Fruit fly (Drosophila melanogaster) whole organism, prepupa: ENCODE data around the gene Kdm5.

Experiments used
- Blimp-1 ChIP-seq: fragments of 200-800 bp; sonication (Bioruptor generic); optimal IDR thresholded peaks from 3 replicates; lab custom pipeline; 2017; ENCODE audit warnings: missing biosample characterization, missing genetic modification characterization, mild to moderate bottlenecking, moderate library complexity, missing genetic modification reagents
- CG11294 ChIP-seq: fragments of 200-800 bp; sonication (Bioruptor generic); IDR thresholded peaks from 2 replicates; pipeline ENCODE4 v1.3.6; 2022; ENCODE audit warnings: missing biosample characterization, missing genetic modification characterization
- CG15336 ChIP-seq: fragments of 200-800 bp; sonication (Bioruptor generic); IDR thresholded peaks from 2 replicates; pipeline ENCODE4 v1.3.6; 2022; ENCODE audit warnings: missing biosample characterization, missing genetic modification characterization
- CG1621 ChIP-seq: fragments of 200-800 bp; sonication (Bioruptor generic); optimal IDR thresholded peaks from 3 replicates; lab custom pipeline; 2018; ENCODE audit warnings: missing biosample characterization, mild to moderate bottlenecking, missing genetic modification characterization
- CG16779 ChIP-seq: fragments of 200-800 bp; sonication (Bioruptor generic); optimal IDR thresholded peaks from 3 replicates; lab custom pipeline; 2017; ENCODE audit warnings: missing biosample characterization, mild to moderate bottlenecking, missing genetic modification characterization
- CG3032 ChIP-seq: fragments of 200-800 bp; optimal IDR thresholded peaks from 2 replicates; lab custom pipeline; 2019; ENCODE audit warnings: missing biosample characterization, mild to moderate bottlenecking, missing genetic modification characterization, moderate library complexity
- CG32006 ChIP-seq: fragments of 200-800 bp; sonication (Bioruptor generic); optimal IDR thresholded peaks from 3 replicates; lab custom pipeline; 2017; ENCODE audit warnings: missing biosample characterization, mild to moderate bottlenecking, missing genetic modification characterization
- CG3919 ChIP-seq: fragments of 200-800 bp; sonication (Bioruptor generic); optimal IDR thresholded peaks from 3 replicates; lab custom pipeline; 2016; ENCODE audit warnings: missing biosample characterization, missing genetic modification characterization
- CG6163 ChIP-seq: fragments of 200-800 bp; sonication (Bioruptor generic); IDR thresholded peaks from 3 replicates; pipeline ENCODE4 v1.3.6; 2022; ENCODE audit warnings: missing biosample characterization, missing genetic modification characterization
- CG6276 ChIP-seq: fragments of 200-800 bp; sonication (Bioruptor generic); optimal IDR thresholded peaks from 2 replicates; lab custom pipeline; 2017; ENCODE audit warnings: missing biosample characterization, mild to moderate bottlenecking, missing genetic modification characterization
- CG6792 ChIP-seq: fragments of 200-800 bp; sonication (Bioruptor generic); optimal IDR thresholded peaks from 3 replicates; lab custom pipeline; 2016; ENCODE audit warnings: missing biosample characterization, missing genetic modification characterization
- CG6808 ChIP-seq: fragments of 200-800 bp; sonication (Bioruptor generic); optimal IDR thresholded peaks from 3 replicates; lab custom pipeline; 2017; ENCODE audit warnings: missing biosample characterization, missing genetic modification characterization, mild to moderate bottlenecking, moderate library complexity, missing genetic modification reagents
- CG6854 ChIP-seq: fragments of 200-800 bp; sonication (Bioruptor generic); optimal IDR thresholded peaks from 2 replicates; lab custom pipeline; 2017; ENCODE audit warnings: missing biosample characterization, mild to moderate bottlenecking, missing genetic modification characterization
- CG7368 ChIP-seq: fragments of 200-800 bp; sonication (Bioruptor generic); optimal IDR thresholded peaks from 3 replicates; lab custom pipeline; 2016; ENCODE audit warnings: missing biosample characterization, missing genetic modification characterization
- CG8119 ChIP-seq: fragments of 200-800 bp; sonication (Bioruptor generic); IDR thresholded peaks from 3 replicates; pipeline ENCODE4 v1.3.6; 2022; ENCODE audit warnings: missing biosample characterization, missing genetic modification characterization
- CG8319 ChIP-seq: fragments of 200-800 bp; sonication (Bioruptor generic); optimal IDR thresholded peaks from 3 replicates; lab custom pipeline; 2016; ENCODE audit warnings: missing biosample characterization, missing genetic modification characterization
- CG8632 ChIP-seq: fragments of 200-800 bp; sonication (Bioruptor generic); optimal IDR thresholded peaks from 3 replicates; lab custom pipeline; 2016; ENCODE audit warnings: missing biosample characterization, missing genetic modification characterization
- CG9139 ChIP-seq: fragments of 200-800 bp; sonication (Bioruptor generic); optimal IDR thresholded peaks from 3 replicates; lab custom pipeline; 2017; ENCODE audit warnings: missing biosample characterization, mild to moderate bottlenecking, missing genetic modification characterization
- Eip75B ChIP-seq: fragments of 200-800 bp; sonication (Bioruptor generic); optimal IDR thresholded peaks from 3 replicates; lab custom pipeline; 2016; ENCODE audit warnings: missing biosample characterization, missing genetic modification characterization
- Eip78C ChIP-seq: fragments of 200-800 bp; sonication (Bioruptor generic); peaks from one replicate; lab custom pipeline; 2016; ENCODE audit warnings: missing biosample characterization, missing genetic modification characterization
- Ets96B ChIP-seq: fragments of 200-800 bp; optimal IDR thresholded peaks from 2 replicates; lab custom pipeline; 2019; ENCODE audit warnings: missing biosample characterization, mild to moderate bottlenecking, missing genetic modification characterization, moderate library complexity
- Lpt ChIP-seq: fragments of 200-800 bp; sonication (Bioruptor generic); optimal IDR thresholded peaks from 3 replicates; lab custom pipeline; 2016; ENCODE audit warnings: missing biosample characterization, missing genetic modification characterization
- Met ChIP-seq: fragments of 200-800 bp; sonication (Bioruptor generic); optimal IDR thresholded peaks from 3 replicates; lab custom pipeline; 2016; ENCODE audit warnings: missing biosample characterization, missing genetic modification characterization
- Smox ChIP-seq: fragments of 200-800 bp; sonication (Bioruptor generic); optimal IDR thresholded peaks from 3 replicates; lab custom pipeline; 2016; ENCODE audit warnings: missing biosample characterization, missing genetic modification characterization
- Sox102F ChIP-seq: fragments of 200-800 bp; sonication (Bioruptor generic); optimal IDR thresholded peaks from 2 replicates; lab custom pipeline; 2016; ENCODE audit warnings: missing biosample characterization, mild to moderate bottlenecking, missing genetic modification characterization
- Sox14 ChIP-seq: fragments of 200-800 bp; sonication (Bioruptor generic); optimal IDR thresholded peaks from 3 replicates; lab custom pipeline; 2016; ENCODE audit warnings: missing biosample characterization, missing genetic modification characterization
- achi ChIP-seq: fragments of 200-800 bp; sonication (Bioruptor generic); optimal IDR thresholded peaks from 3 replicates; lab custom pipeline; 2016; ENCODE audit warnings: missing biosample characterization, missing genetic modification characterization
- dac ChIP-seq: fragments of 200-800 bp; sonication (Bioruptor generic); optimal IDR thresholded peaks from 2 replicates; lab custom pipeline; 2017; ENCODE audit warnings: missing biosample characterization, mild to moderate bottlenecking, missing genetic modification characterization
- dsx ChIP-seq: fragments of 200-800 bp; optimal IDR thresholded peaks from 3 replicates; lab custom pipeline; 2019; ENCODE audit warnings: missing biosample characterization, mild to moderate bottlenecking, missing genetic modification characterization, moderate library complexity; ENCODE audit not compliant: poor library complexity, severe bottlenecking
- esn ChIP-seq: fragments of 200-800 bp; sonication (Bioruptor generic); optimal IDR thresholded peaks from 2 replicates; lab custom pipeline; 2016; ENCODE audit warnings: missing biosample characterization, mild to moderate bottlenecking, missing genetic modification characterization, moderate library complexity
- fd85E ChIP-seq: fragments of 200-800 bp; sonication (Bioruptor generic); optimal IDR thresholded peaks from 3 replicates; lab custom pipeline; 2016; ENCODE audit warnings: missing biosample characterization, missing genetic modification characterization
- net ChIP-seq: fragments of 200-800 bp; sonication (Bioruptor generic); optimal IDR thresholded peaks from 3 replicates; lab custom pipeline; 2016; ENCODE audit warnings: missing biosample characterization, missing genetic modification characterization
- salr ChIP-seq, 2 experiments: fragments of 200-800 bp; sonication (Bioruptor generic); optimal IDR thresholded peaks; 3 replicates each; lab custom pipeline; 2016 to 2018; ENCODE audit warnings: missing biosample characterization in 2 of 2, missing genetic modification characterization in 2 of 2, mild to moderate bottlenecking in 1 of 2
- spab ChIP-seq: fragments of 200-800 bp; sonication (Bioruptor generic); optimal IDR thresholded peaks from 2 replicates; lab custom pipeline; 2017; ENCODE audit warnings: missing biosample characterization, mild to moderate bottlenecking, missing genetic modification characterization, missing genetic modification reagents
- ss ChIP-seq, 2 experiments: fragments of 200-800 bp; sonication (Bioruptor generic); optimal IDR thresholded peaks; 2 replicates in 1 of 2; 3 replicates in 1 of 2; lab custom pipeline; 2017 to 2018; ENCODE audit warnings: mild to moderate bottlenecking in 2 of 2, missing biosample characterization in 2 of 2, missing genetic modification characterization in 2 of 2, moderate library complexity in 1 of 2
- svp ChIP-seq: fragments of 200-800 bp; sonication (Bioruptor generic); peaks from one replicate; lab custom pipeline; 2016; ENCODE audit warnings: missing biosample characterization, missing genetic modification characterization
- vri ChIP-seq: fragments of 200-800 bp; sonication (Bioruptor generic); optimal IDR thresholded peaks from 3 replicates; lab custom pipeline; 2016; ENCODE audit warnings: missing biosample characterization, mild to moderate bottlenecking, missing genetic modification characterization

Gene Kdm5

dm6 chr2L:5979957-5980861 lies 19.1 kb downstream of the Kdm5 start:
- TF ChIP-seq achi (GFP tag; lab: Kevin White, UChicago): peak; percentile 11
- peak; percentile 3 for TF ChIP-seq CG3032 (tag; lab: Kevin White, UChicago)
- no peak for TF ChIP-seq Lpt (GFP tag; lab: Kevin White, UChicago)
- TF ChIP-seq CG16779 (tag; lab: Kevin White, UChicago): peak; percentile 63
- TF ChIP-seq ss (GFP tag; optimal IDR thresholded peaks at IDR 0.05; lab: Kevin White, UChicago): peak; percentile 48 to 67
- no peak for TF ChIP-seq CG7368
- TF ChIP-seq Met: peak; percentile 54
- TF ChIP-seq Sox102F (GFP tag; lab: Kevin White, UChicago): peak; percentile 45
- TF ChIP-seq Sox14 (GFP tag; lab: Kevin White, UChicago): peak; percentile 56
- TF ChIP-seq spab (GFP tag; lab: Kevin White, UChicago): no peak
- peak; percentile 70 for TF ChIP-seq vri (GFP tag; lab: Kevin White, UChicago)
- no peak for TF ChIP-seq CG32006
- peak; percentile 81 for TF ChIP-seq svp (GFP tag; lab: Kevin White, UChicago)
- TF ChIP-seq dsx (GFP tag; lab: Kevin White, UChicago): peak; percentile 52
- TF ChIP-seq Smox: peak; percentile 6
- TF ChIP-seq Eip78C (GFP tag; lab: Kevin White, UChicago): peak; percentile 76
- peak; percentile 9 for TF ChIP-seq fd85E
- peak; percentile 49 for TF ChIP-seq esn
- peak; percentile 41 for TF ChIP-seq Eip75B (GFP tag; lab: Kevin White, UChicago)
- TF ChIP-seq CG15336: no peak
- TF ChIP-seq CG6276 (GFP tag; lab: Kevin White, UChicago): peak; percentile 29
- TF ChIP-seq CG11294: no peak
- peak; percentile 61 for TF ChIP-seq CG6808 (GFP tag; lab: Kevin White, UChicago)
- no peak for TF ChIP-seq CG8119 (GFP tag; lab: Robert Waterston, UW)
- peak; percentile 45 for TF ChIP-seq CG1621 (tag; lab: Kevin White, UChicago)
- peak; percentile 77 for TF ChIP-seq CG9139
- peak; percentile 55 for TF ChIP-seq net (GFP tag; lab: Kevin White, UChicago)
- peak; percentile 77 for TF ChIP-seq CG6854
- TF ChIP-seq CG3919 (GFP tag; lab: Kevin White, UChicago): peak; percentile 52
- peak; percentile 31 for TF ChIP-seq CG8632
- TF ChIP-seq salr (GFP tag; optimal IDR thresholded peaks at IDR 0.05; lab: Kevin White, UChicago): no peak
- no peak for TF ChIP-seq CG8319 (GFP tag; lab: Kevin White, UChicago)
- TF ChIP-seq CG6792 (GFP tag; lab: Kevin White, UChicago): peak; percentile 14

dm6 chr2L:5979055-5979399 lies 20.3 kb downstream of the Kdm5 start:
- peak in 1 of 2 experiments; percentile 1 for TF ChIP-seq salr (GFP tag; optimal IDR thresholded peaks at IDR 0.05; lab: Kevin White, UChicago)
- no peak for TF ChIP-seq CG6163 (GFP tag; lab: Robert Waterston, UW)
- TF ChIP-seq svp (GFP tag; lab: Kevin White, UChicago): peak; percentile 76
- no peak for TF ChIP-seq dac
- peak; percentile 47 for TF ChIP-seq Eip78C (GFP tag; lab: Kevin White, UChicago)
- no peak for TF ChIP-seq Ets96B
- peak; percentile 6 for TF ChIP-seq CG32006
- peak; percentile 8 for TF ChIP-seq Blimp-1 (GFP tag; lab: Kevin White, UChicago)
- TF ChIP-seq, all 60 proteins: peak for 5
